Fruit fly (Drosophila melanogaster): ENCODE data around the gene AkhR.

AkhR gene

dm6 chr2L:6698387-6698786 is 17.6 kb downstream of the AkhR start (continued):
- no peak for TF ChIP-seq fd102C (GFP tag; optimal IDR thresholded peaks at IDR 0.05)
- 0 out of 3 replicates have a peak, but pooled peaks have one; percentile 32 for TF ChIP-seq CG11456 (GFP tag; IDR thresholded peaks at IDR 0.05)
- TF ChIP-seq Max (GFP tag; optimal IDR thresholded peaks at IDR 0.05), result peak; percentile 14
- no peak for TF ChIP-seq CG3847 (GFP tag; IDR thresholded peaks at IDR 0.05)
- TF ChIP-seq CG6254 (GFP tag; optimal IDR thresholded peaks at IDR 0.05), result no peak
- no peak for TF ChIP-seq CG14965 (GFP tag; optimal IDR thresholded peaks at IDR 0.05; ENCODE audit: borderline replicate concordance)
- no peak for TF ChIP-seq fru (optimal IDR thresholded peaks at IDR 0.05)
- no peak for TF ChIP-seq Dip2 (GFP tag; IDR thresholded peaks at IDR 0.05)
- peak; percentile 29 for TF ChIP-seq CG8388 (GFP tag; optimal IDR thresholded peaks at IDR 0.05)
- peak; percentile 39 for TF ChIP-seq nmo (GFP tag; optimal IDR thresholded peaks at IDR 0.05)
- peak; percentile 20 for TF ChIP-seq CG10654 (GFP tag; optimal IDR thresholded peaks at IDR 0.05)
- no peak for TF ChIP-seq CG10462 (GFP tag; optimal IDR thresholded peaks at IDR 0.05)
- peak; percentile 48 for TF ChIP-seq dmrt99B (tag; optimal IDR thresholded peaks at IDR 0.05)
- TF ChIP-seq Opbp (GFP tag; IDR thresholded peaks at IDR 0.05; ENCODE audit: partially characterized antibody), result no peak
- no peak for TF ChIP-seq YL-1 (GFP tag; optimal IDR thresholded peaks at IDR 0.05)
- TF ChIP-seq stc (GFP tag; IDR thresholded peaks at IDR 0.05), result peak; percentile 71
- no peak for TF ChIP-seq CG10959 (GFP tag; IDR thresholded peaks at IDR 0.05)
- no peak for TF ChIP-seq gcm2 (GFP tag; optimal IDR thresholded peaks at IDR 0.05)
- no peak for TF ChIP-seq BEAF-32 (GFP tag; optimal IDR thresholded peaks at IDR 0.05)
- peak; percentile 37; the same call in 1 of the 2 replicates for TF ChIP-seq CG9932 (GFP tag; IDR thresholded peaks at IDR 0.05)
- peak; percentile 8 for TF ChIP-seq Myb (GFP tag; optimal IDR thresholded peaks at IDR 0.05)
- peak; percentile 49 for TF ChIP-seq phol (tag; optimal IDR thresholded peaks at IDR 0.05)
- no peak for TF ChIP-seq hth (optimal IDR thresholded peaks at IDR 0.05)
- peak; percentile 58 for TF ChIP-seq tgo (GFP tag; IDR thresholded peaks at IDR 0.05)
- TF ChIP-seq Nf-YA (GFP tag; IDR thresholded peaks at IDR 0.05), result no peak
- no peak for TF ChIP-seq repo (GFP tag; optimal IDR thresholded peaks at IDR 0.05)
- no peak for TF ChIP-seq Camta (GFP tag; optimal IDR thresholded peaks at IDR 0.05)
- no peak for TF ChIP-seq mld (GFP tag; IDR thresholded peaks at IDR 0.05; ENCODE audit: partially characterized antibody)
- no peak for TF ChIP-seq CG2199 (GFP tag; IDR thresholded peaks at IDR 0.05)
- TF ChIP-seq CG6689 (GFP tag; IDR thresholded peaks at IDR 0.05), result peak; percentile 43; the same call in 1 of the 2 replicates
- TF ChIP-seq CG3163 (GFP tag; optimal IDR thresholded peaks at IDR 0.05), result no peak
- no peak for TF ChIP-seq CG3407 (GFP tag; optimal IDR thresholded peaks at IDR 0.05)
- TF ChIP-seq CG17829 (tag; optimal IDR thresholded peaks at IDR 0.05), result peak; percentile 46
- no peak for TF ChIP-seq pb (GFP tag; optimal IDR thresholded peaks at IDR 0.05)
- TF ChIP-seq dimm (GFP tag; IDR thresholded peaks at IDR 0.05), result no peak
- TF ChIP-seq nerfin-1 (tag; optimal IDR thresholded peaks at IDR 0.05), result no peak
- TF ChIP-seq CG13624 (GFP tag; optimal IDR thresholded peaks at IDR 0.05), result no peak
- no peak for TF ChIP-seq ro (GFP tag; IDR thresholded peaks at IDR 0.05)
- TF ChIP-seq dpn (GFP tag; optimal IDR thresholded peaks at IDR 0.05), result peak in 1 of 2 experiments; percentile 59
- TF ChIP-seq Usf (GFP tag; optimal IDR thresholded peaks at IDR 0.05), result no peak
- TF ChIP-seq tio (GFP tag; optimal IDR thresholded peaks at IDR 0.05), result peak; percentile 2
- peak; percentile 29 for TF ChIP-seq PHDP (tag; optimal IDR thresholded peaks at IDR 0.05)
- no peak for TF ChIP-seq CG5180 (GFP tag; optimal IDR thresholded peaks at IDR 0.05)
- TF ChIP-seq NfI (GFP tag; optimal IDR thresholded peaks at IDR 0.05), result peak; percentile 27
- TF ChIP-seq schlank (tag; optimal IDR thresholded peaks at IDR 0.05), result no peak
- TF ChIP-seq jing (GFP tag; optimal IDR thresholded peaks at IDR 0.05), result peak; percentile 3
- TF ChIP-seq Kr (GFP tag; optimal IDR thresholded peaks at IDR 0.05), result no peak
- no peak for TF ChIP-seq psq (GFP tag; optimal IDR thresholded peaks at IDR 0.05)
- peak; percentile 20; the same call in 1 of the 3 replicates for TF ChIP-seq CG11695 (GFP tag; IDR thresholded peaks at IDR 0.05)
- TF ChIP-seq Fer1 (GFP tag; optimal IDR thresholded peaks at IDR 0.05), result peak; percentile 2
- no peak for TF ChIP-seq CkIIα-i1 (GFP tag; IDR thresholded peaks at IDR 0.05)
- peak in 1 of 2 experiments; percentile 52 for TF ChIP-seq bsh (GFP tag; optimal IDR thresholded peaks at IDR 0.05)

Data from whole organism, embryonic.